Worm (Caenorhabditis elegans) whole organism, L4/young adult: Measurements from ENCODE around the gene ZK813.5.

Experiments
- W03F9.2 ChIP-seq: fragments of 150-350 bp; optimal IDR thresholded peaks from 2 replicates; lab custom pipeline; 2014; ENCODE audit warnings: missing biosample characterization, missing genetic modification characterization
- dao-5 ChIP-seq: sonication (generic microtip); optimal IDR thresholded peaks from 2 replicates; lab custom pipeline; 2016; ENCODE audit warnings: missing genotype, missing genetic modification characterization, moderate library complexity, missing compliant biosample characterization
- him-1 ChIP-seq: sonication (generic microtip); optimal IDR thresholded peaks from 2 replicates; lab custom pipeline; 2016; ENCODE audit warnings: missing genotype, missing genetic modification reagents, missing genetic modification characterization, missing compliant biosample characterization

The ZK813.5 gene

ce11 chrX:3429122-3429521 is 21.9 kb downstream of the ZK813.5 start:
- TF ChIP-seq W03F9.2 (tag; lab: Kevin White, UChicago), result no peak
- no peak for TF ChIP-seq him-1
- TF ChIP-seq dao-5 (tag; lab: Kevin White, UChicago), result no peak

- TF ChIP-seq W03F9.2 (tag; lab: Kevin White, UChicago) (no peak), him-1 (no peak), dao-5 (tag; lab: Kevin White, UChicago) (no peak)
These were observed 26.5 kb downstream of the ZK813.5 start, which contains the start of gene ZK813.6 for ce11 chrX:3424516-3424915. Gene ZK813.6 (plus strand): TSS chrX:3424816.

ce11 chrX:3419084-3419483 is 31.9 kb downstream of the ZK813.5 start, which contains the start of gene C04F6.7:
Gene C04F6.7 (minus strand): TSS chrX:3419184.
- TF ChIP-seq dao-5 (tag; lab: Kevin White, UChicago), result no peak
- TF ChIP-seq him-1, result no peak
- TF ChIP-seq W03F9.2 (tag; lab: Kevin White, UChicago), result no peak

DNA sequence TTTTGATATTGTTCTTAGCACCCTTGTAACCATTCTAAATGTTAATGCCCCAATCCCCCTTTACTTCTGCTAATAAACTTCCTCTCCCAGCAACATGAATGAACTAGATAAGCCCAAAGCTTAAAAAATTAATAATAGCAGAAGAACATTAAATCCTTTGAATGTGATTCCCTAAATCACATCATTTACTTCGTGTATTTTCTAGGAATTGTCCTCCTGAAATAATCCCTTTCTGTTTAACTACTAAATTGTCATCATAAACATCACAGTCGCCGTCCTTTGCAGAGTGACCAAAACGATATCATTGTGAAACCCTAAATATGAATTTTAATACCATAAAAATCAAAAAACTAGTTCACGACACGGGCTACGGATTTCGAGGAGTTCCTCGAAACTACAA is 35.0 kb downstream of the ZK813.5 start:
- TF ChIP-seq W03F9.2 (tag; lab: Kevin White, UChicago), result no peak
- no peak for TF ChIP-seq him-1
- no peak for TF ChIP-seq dao-5 (tag; lab: Kevin White, UChicago)

DNA sequence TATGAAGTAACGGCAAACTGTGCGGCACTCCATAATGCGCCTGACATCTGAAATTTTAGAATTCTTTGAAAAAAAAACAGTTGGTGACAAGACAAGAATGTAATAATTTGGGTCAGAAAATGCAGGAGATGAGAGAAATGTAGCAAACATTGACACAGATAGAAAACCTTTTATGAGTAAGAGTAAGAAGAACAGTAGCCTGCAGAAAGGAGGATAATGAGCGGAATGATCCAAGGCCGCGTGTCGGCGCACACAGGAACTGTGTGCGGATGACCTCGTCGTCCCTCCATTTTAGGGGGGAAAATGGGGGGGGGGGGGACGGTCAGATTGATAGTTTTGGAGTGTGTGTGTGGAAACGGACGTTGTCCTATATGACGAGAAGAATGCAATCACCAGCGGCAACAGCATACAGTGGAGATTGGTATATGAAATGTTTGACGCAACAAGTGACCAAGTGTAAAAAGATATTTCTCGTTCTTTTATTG is 36.3 kb downstream of the ZK813.5 start, which contains the start of gene dhs-27:
Gene dhs-27 (minus strand): TSS at position 51 of the 485 bp plus-strand sequence.
- TF ChIP-seq him-1 (no peak), W03F9.2 (tag; lab: Kevin White, UChicago) (no peak)

ce11 chrX:3411565-3412022 is 39.4 kb downstream of the ZK813.5 start, which contains the start of gene unc-78:
Gene unc-78 (minus strand): TSS chrX:3411615.
- no peak for TF ChIP-seq W03F9.2 (tag; lab: Kevin White, UChicago)
- TF ChIP-seq him-1, result no peak
- no peak for TF ChIP-seq dao-5 (tag; lab: Kevin White, UChicago)

- TF ChIP-seq W03F9.2 (tag; lab: Kevin White, UChicago) (no peak), him-1 (no peak), dao-5 (tag; lab: Kevin White, UChicago) (no peak)
These were observed 42.2 kb downstream of the ZK813.5 start for ce11 chrX:3408717-3409303.

- TF ChIP-seq him-1 (no peak), dao-5 (tag; lab: Kevin White, UChicago) (no peak), W03F9.2 (tag; lab: Kevin White, UChicago) (no peak)
These were observed 47.8 kb downstream of the ZK813.5 start, which contains the start of gene vit-5 for ce11 chrX:3403195-3403594. Gene vit-5 (plus strand): TSS chrX:3403471.

- TF ChIP-seq W03F9.2 (tag; lab: Kevin White, UChicago), result no peak
- TF ChIP-seq dao-5 (tag; lab: Kevin White, UChicago), result no peak
- no peak for TF ChIP-seq him-1
These were observed 49.3 kb downstream of the ZK813.5 start, which contains the start of gene C04F6.9 for ce11 chrX:3401701-3402100. Gene C04F6.9 (plus strand): TSS chrX:3402001.

ce11 chrX:3400387-3400786 is 50.6 kb downstream of the ZK813.5 start:
- TF ChIP-seq W03F9.2 (tag; lab: Kevin White, UChicago) (no peak), him-1 (no peak), dao-5 (tag; lab: Kevin White, UChicago) (no peak)

ce11 chrX:3399917-3400316 is 51.1 kb downstream of the ZK813.5 start, which contains the start of gene cht-1:
Gene cht-1 (minus strand): TSS chrX:3400017.
- TF ChIP-seq him-1, result no peak
- TF ChIP-seq dao-5 (tag; lab: Kevin White, UChicago), result no peak
- TF ChIP-seq W03F9.2 (tag; lab: Kevin White, UChicago), result no peak
